Worm (Caenorhabditis elegans) whole organism, mixed stage, embryonic: ENCODE results near the gene mls-2.

ENCODE experiments used
- ces-1 ChIP-seq: fragments of 150-350 bp; optimal IDR thresholded peaks from 2 replicates; lab custom pipeline; 2014; ENCODE audit warnings: missing biosample characterization, missing genetic modification reagents, missing genetic modification characterization
- elt-3 ChIP-seq: fragments of 150-350 bp; optimal IDR thresholded peaks from 2 replicates; lab custom pipeline; 2014; ENCODE audit warnings: missing biosample characterization, missing genetic modification characterization
- lin-13 ChIP-seq: fragments of 150-350 bp; optimal IDR thresholded peaks from 2 replicates; lab custom pipeline; 2014; ENCODE audit warnings: missing biosample characterization, missing genetic modification characterization
- nhr-28 ChIP-seq: fragments of 150-350 bp; optimal IDR thresholded peaks from 2 replicates; lab custom pipeline; 2014; ENCODE audit warnings: missing biosample characterization, missing genetic modification characterization
- pha-4 ChIP-seq: fragments of 150-350 bp; optimal IDR thresholded peaks from 2 replicates; lab custom pipeline; 2018; ENCODE audit warnings: missing biosample characterization, missing genetic modification reagents, missing genetic modification characterization
- unc-39 ChIP-seq: fragments of 150-350 bp; optimal IDR thresholded peaks from 2 replicates; lab custom pipeline; 2014; ENCODE audit warnings: missing biosample characterization, missing genetic modification characterization
- unc-62 ChIP-seq: fragments of 150-350 bp; optimal IDR thresholded peaks from 2 replicates; lab custom pipeline; 2014; ENCODE audit warnings: missing biosample characterization, missing genetic modification reagents, missing genetic modification characterization

- TF ChIP-seq unc-62 (GFP tag; lab: Kevin White, UChicago) (peak; percentile 40), elt-3 (no peak), pha-4 (tag; lab: Kevin White, UChicago) (no peak), nhr-28 (no peak), unc-39 (no peak), lin-13 (tag; lab: Kevin White, UChicago) (no peak), ces-1 (GFP tag; lab: Kevin White, UChicago) (no peak)
Observed at ce11 chrX:4803942-4804341, 42.5 kb upstream of the mls-2 start.
